Fruit fly (Drosophila melanogaster) whole organism: Measurements from ENCODE around the gene CG3698.

Experiments used
- CG8478 ChIP-seq: fragments of >200 bp; optimal IDR thresholded peaks from 2 replicates; lab custom pipeline; 2018; ENCODE audit warnings: inconsistent platforms
- EcR ChIP-seq, 2 experiments: fragments of >200 bp; optimal IDR thresholded peaks; 2 replicates each; lab custom pipeline; 2017; ENCODE audit warnings: missing biosample characterization in 2 of 2, missing genetic modification characterization in 2 of 2, missing genetic modification reagents in 2 of 2
- pan ChIP-seq: fragments of >200 bp; optimal IDR thresholded peaks from 2 replicates; lab custom pipeline; 2017
- psq ChIP-seq: fragments of >200 bp; optimal IDR thresholded peaks from 2 replicates; lab custom pipeline; 2017
- usp ChIP-seq: fragments of >200 bp; optimal IDR thresholded peaks from 2 replicates; lab custom pipeline; 2017; ENCODE audit warnings: missing biosample characterization, missing genetic modification characterization, mixed read lengths

dm6 chr3L:20826950-20827910 is 29.1 kb upstream of the CG3698 start:
- TF ChIP-seq pan (lab: Kevin White, UChicago) (no peak), usp (GFP tag; lab: Kevin White, UChicago) (no peak), CG8478 (lab: Kevin White, UChicago) (no peak), psq (lab: Kevin White, UChicago) (no peak), EcR (GFP tag; optimal IDR thresholded peaks at IDR 0.05; lab: Kevin White, UChicago) (no peak)
